Fruit fly (Drosophila melanogaster) S2 (cell line): ENCODE measurements around the gene CG32170.

Source experiments
- CG8478 ChIP-seq: fragments of >200 bp; optimal IDR thresholded peaks from 2 replicates; lab custom pipeline; 2018
- CTCF ChIP-seq, 2 experiments: fragments of >200 bp; optimal IDR thresholded peaks; 2 replicates each; lab custom pipeline; 2018

Gene CG32170

DNA sequence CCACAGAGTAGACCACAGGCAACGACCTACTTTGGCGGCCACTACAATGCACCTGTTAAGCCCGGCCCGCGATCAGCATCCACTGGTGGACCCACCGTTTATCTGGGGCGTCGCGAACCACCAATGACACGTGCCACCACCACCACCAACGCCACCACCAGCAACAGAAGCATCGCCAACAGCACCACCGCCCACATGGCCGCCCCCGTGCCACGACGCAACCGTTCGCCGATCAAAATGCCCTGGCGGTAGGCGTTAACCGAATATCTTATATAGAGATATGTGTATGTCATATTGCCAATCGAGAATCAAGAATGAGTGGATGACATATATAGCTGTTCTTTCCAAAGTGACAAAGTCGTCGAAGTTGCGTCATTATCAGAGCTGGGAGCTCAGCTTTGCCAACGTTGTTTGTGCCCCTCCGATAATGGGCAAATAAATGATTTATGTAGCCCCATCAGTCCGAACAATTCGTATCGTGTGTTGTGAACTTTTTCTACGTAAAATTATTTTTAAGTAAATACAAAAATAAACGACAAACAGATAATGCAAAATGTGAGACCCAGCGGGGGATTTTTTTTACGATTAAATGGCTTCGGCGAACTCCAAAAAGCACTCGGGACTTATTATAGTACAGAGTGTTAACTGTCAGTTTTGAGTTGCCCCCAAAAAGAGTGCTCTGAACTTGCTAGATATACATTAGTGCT is 1.9 kb downstream of the CG32170 start:
- TF ChIP-seq CG8478 (lab: Kevin White, UChicago) (no peak), CTCF (optimal IDR thresholded peaks at IDR 0.05; lab: Kevin White, UChicago) (no peak)

DNA sequence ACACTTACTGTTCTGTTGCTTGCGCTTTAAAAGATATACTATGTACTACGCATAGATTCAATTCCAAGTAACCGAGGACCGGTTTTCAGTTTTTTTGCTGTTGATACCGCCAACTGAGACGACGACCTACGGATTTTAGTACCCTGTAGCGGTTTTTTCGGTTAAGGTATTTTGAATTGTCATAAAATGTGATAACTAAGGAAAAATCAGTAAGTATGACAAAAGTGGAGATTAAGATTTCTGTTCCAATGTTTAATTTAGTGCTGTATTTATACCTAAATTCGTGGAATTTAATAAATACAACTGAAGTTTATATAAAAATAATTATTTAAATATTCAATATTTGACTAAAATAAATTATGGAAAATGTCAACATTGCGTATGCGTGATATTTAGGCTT is 4.0 kb downstream of the CG32170 start:
- TF ChIP-seq CG8478 (lab: Kevin White, UChicago) (no peak), CTCF (optimal IDR thresholded peaks at IDR 0.05; lab: Kevin White, UChicago) (no peak)

dm6 chr3L:16884037-16884436 is 6.9 kb downstream of the CG32170 start:
- TF ChIP-seq CG8478 (lab: Kevin White, UChicago) (no peak), CTCF (optimal IDR thresholded peaks at IDR 0.05; lab: Kevin White, UChicago) (peak in 1 of 2 experiments; percentile 59)

dm6 chr3L:16885042-16885441 is 7.9 kb downstream of the CG32170 start:
- TF ChIP-seq CG8478 (lab: Kevin White, UChicago) (no peak), CTCF (optimal IDR thresholded peaks at IDR 0.05; lab: Kevin White, UChicago) (no peak)

- TF ChIP-seq CTCF (optimal IDR thresholded peaks at IDR 0.05; lab: Kevin White, UChicago) = no peak
- TF ChIP-seq CG8478 (lab: Kevin White, UChicago) = no peak
Measured at dm6 chr3L:16886179-16886930, 9.2 kb downstream of the CG32170 start.

DNA sequence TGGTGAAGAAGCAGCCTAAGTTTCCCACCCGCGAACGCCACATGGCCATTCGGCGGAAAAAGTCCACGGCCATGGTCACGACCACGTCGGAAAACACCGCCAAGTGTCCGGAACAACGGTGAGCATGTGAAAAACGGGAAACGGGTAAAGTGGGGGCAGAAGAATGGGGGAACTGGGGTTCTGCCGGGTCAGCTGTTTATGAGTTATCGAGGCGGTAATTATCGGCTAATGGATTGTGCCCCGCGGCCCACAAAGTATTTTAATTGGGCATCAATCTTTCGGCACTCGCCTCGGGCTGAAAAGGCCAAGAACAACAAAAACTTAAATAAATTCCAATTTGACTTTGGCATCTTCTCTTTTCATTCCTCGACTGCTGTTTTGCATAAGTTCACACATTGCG is 10.2 kb downstream of the CG32170 start:
- TF ChIP-seq CG8478 (lab: Kevin White, UChicago) (no peak), CTCF (optimal IDR thresholded peaks at IDR 0.05; lab: Kevin White, UChicago) (no peak)

dm6 chr3L:16889545-16889944 is 12.4 kb downstream of the CG32170 start:
- no peak for TF ChIP-seq CTCF (optimal IDR thresholded peaks at IDR 0.05; lab: Kevin White, UChicago)
- no peak for TF ChIP-seq CG8478 (lab: Kevin White, UChicago)

DNA sequence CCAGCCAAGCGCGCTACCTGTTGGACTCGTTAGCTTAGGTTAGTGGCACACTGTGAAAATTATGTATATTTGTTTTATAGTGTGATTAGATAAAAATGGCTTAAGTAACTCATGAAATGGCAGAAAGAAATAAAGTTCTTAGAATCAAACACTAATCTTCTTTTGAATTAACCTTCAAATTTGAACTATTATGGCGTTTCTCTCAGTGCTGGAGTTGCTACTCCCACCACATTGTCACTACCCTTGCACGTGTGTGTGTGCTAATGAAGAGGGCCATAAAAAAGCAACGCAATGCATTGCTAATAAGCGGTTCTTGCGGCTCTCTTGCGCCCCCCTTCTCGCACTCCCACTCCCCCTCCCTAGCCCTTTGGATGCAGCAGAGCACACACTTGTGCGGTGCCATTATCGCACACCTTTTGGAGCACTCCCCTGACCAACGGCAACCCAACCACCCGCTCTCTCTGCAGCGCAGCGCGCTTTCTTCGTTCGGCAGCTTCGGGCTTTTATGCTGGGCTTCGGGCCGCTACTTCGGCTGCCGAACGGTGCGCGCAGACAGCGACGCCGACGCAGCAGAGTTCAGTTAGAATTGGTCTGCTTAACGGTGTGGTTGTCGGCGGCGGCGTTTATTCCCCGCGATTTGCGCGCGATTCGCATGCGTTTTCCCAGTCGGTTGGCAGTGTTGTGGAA is 13.7 kb downstream of the CG32170 start:
- no peak for TF ChIP-seq CTCF (optimal IDR thresholded peaks at IDR 0.05; lab: Kevin White, UChicago)
- TF ChIP-seq CG8478 (lab: Kevin White, UChicago) = no peak

DNA sequence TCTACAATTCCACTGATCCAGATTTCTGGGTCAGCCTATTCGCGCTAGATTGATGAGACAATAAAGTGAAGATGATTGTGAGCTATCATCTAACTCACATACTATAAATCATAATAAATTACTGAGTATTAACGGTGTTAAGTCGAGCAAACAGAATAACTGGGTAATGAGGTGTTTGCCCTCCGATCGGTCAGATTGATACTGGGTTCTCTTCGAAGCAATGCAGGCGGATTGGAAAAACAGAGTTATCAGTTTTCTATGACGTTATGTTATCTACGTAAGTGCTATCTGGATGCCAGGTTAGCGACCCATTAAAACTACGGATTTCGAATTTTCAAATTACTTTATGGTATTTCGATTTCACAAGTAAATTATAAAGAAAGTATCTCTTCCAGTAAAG is 14.8 kb downstream of the CG32170 start:
- TF ChIP-seq CG8478 (lab: Kevin White, UChicago) (no peak), CTCF (optimal IDR thresholded peaks at IDR 0.05; lab: Kevin White, UChicago) (no peak)

- TF ChIP-seq CTCF (optimal IDR thresholded peaks at IDR 0.05; lab: Kevin White, UChicago) = no peak
- TF ChIP-seq CG8478 (lab: Kevin White, UChicago) = no peak
Measured at dm6 chr3L:16892728-16893271, 15.7 kb downstream of the CG32170 start.

- TF ChIP-seq CTCF (optimal IDR thresholded peaks at IDR 0.05; lab: Kevin White, UChicago) = no peak
- no peak for TF ChIP-seq CG8478 (lab: Kevin White, UChicago)
Measured at dm6 chr3L:16893647-16894046, 16.5 kb downstream of the CG32170 start.

- TF ChIP-seq CG8478 (lab: Kevin White, UChicago) (no peak), CTCF (optimal IDR thresholded peaks at IDR 0.05; lab: Kevin White, UChicago) (peak; percentile 75 to 76)
Measured at dm6 chr3L:16896408-16896807, 19.3 kb downstream of the CG32170 start.

DNA sequence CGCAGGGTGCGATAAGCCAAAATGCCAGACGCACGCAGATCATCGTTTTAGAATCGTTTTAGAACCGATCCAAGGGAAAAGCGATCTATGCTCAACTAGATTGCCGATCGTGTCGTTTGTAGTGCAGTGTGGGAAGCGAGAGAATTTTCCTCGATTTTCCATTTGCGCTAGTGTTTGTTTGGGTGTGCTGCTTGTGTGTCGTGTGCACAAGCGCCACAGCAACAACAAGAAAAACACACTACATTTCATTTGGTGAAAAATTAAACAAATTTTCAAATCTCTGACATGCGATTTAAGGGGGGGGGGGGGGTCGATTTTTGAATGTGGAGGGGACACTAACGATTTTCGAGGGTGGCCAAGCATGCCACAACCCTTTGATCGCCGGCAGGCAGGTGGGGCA is 33.4 kb downstream of the CG32170 start:
- TF ChIP-seq CG8478 (lab: Kevin White, UChicago) = no peak
- TF ChIP-seq CTCF (optimal IDR thresholded peaks at IDR 0.05; lab: Kevin White, UChicago) = no peak

DNA sequence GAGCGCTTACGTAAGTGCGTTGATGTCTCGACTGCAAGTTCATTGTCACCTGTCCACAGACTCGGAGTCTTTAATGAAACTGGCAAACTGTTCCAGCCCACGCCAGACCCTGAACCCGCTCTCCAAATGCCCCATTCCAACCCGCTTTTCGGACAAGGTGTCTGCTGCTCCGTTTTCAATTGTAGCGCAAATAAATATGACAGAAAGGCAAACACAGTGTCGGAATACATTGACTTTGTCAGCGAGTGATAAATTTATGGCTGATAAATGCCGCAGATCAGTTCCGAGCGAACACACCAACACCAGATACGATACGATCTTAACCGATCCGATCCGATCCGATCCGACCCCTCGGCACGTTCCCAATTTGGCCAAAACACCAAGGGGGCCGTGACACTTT is 37.0 kb downstream of the CG32170 start:
- TF ChIP-seq CG8478 (lab: Kevin White, UChicago) = no peak
- no peak for TF ChIP-seq CTCF (optimal IDR thresholded peaks at IDR 0.05; lab: Kevin White, UChicago)
